Fruit fly (Drosophila melanogaster) S2 (cell line): ENCODE data around the gene Ada2a.

Experiments
- CG8478 ChIP-seq: fragments of >200 bp; optimal IDR thresholded peaks from 2 replicates; lab custom pipeline; 2018
- CTCF ChIP-seq, 2 experiments: fragments of >200 bp; optimal IDR thresholded peaks; 2 replicates each; lab custom pipeline; 2018

DNA sequence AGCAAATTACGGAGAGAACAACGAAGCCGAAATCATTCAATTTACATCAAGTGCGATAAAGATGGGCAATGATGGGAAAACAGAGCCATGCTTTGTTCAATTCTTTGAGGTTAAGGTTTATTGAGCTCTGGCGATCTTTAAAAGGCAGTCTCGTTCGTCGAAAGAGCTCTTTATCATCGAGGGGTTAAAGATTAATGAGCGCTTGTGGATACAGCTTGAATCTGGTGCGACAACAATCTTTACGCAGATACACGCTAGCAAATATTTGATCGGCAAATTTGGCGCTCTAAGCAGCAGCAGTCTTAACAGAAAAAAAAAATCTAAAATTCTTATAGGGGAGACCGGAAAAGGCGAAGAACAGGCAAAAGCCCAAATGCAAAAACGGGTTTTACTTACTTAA lies 40.8 kb upstream of the Ada2a start:
- TF ChIP-seq CTCF (optimal IDR thresholded peaks at IDR 0.05; lab: Kevin White, UChicago) (no peak), CG8478 (lab: Kevin White, UChicago) (no peak)
